Worm (Caenorhabditis elegans) whole organism, midembryonic: ENCODE results near the gene T28A11.2.

ENCODE experiments used
- T22C8.4 ChIP-seq: fragments of 200-800 bp; sonication (Bioruptor generic); IDR thresholded peaks from 2 replicates; pipeline ENCODE4 v1.3.6; 2022; ENCODE audit warnings: missing genetic modification characterization, missing compliant biosample characterization
- cog-1 ChIP-seq: sonication (generic microtip); optimal IDR thresholded peaks from 2 replicates; lab custom pipeline; 2016; ENCODE audit warnings: missing genetic modification characterization, missing compliant biosample characterization
- flt-1 ChIP-seq: fragments of 200-800 bp; sonication (Bioruptor generic); IDR thresholded peaks from 2 replicates; pipeline ENCODE4 v1.3.6; 2022; ENCODE audit warnings: missing genetic modification characterization, missing compliant biosample characterization
- klf-2 ChIP-seq: fragments of 200-800 bp; sonication (Bioruptor generic); conservative IDR thresholded peaks from 2 replicates; pipeline ENCODE4 v1.3.6; 2022; ENCODE audit warnings: missing genetic modification reagents, missing genetic modification characterization, missing compliant biosample characterization
- med-1 ChIP-seq: sonication (generic microtip); optimal IDR thresholded peaks from 2 replicates; lab custom pipeline; 2017; ENCODE audit warnings: missing genetic modification characterization, mild to moderate bottlenecking, missing compliant biosample characterization, antibody characterized with exemption, missing genetic modification reagents; ENCODE audit not compliant: insufficient read depth
- ref-1 ChIP-seq: fragments of 200-800 bp; sonication (Bioruptor generic); conservative IDR thresholded peaks from 2 replicates; pipeline ENCODE4 v1.3.6; 2022; ENCODE audit warnings: missing genetic modification reagents, missing genetic modification characterization, missing compliant biosample characterization
- tab-1 ChIP-seq: fragments of 200-800 bp; sonication (Bioruptor generic); IDR thresholded peaks from 2 replicates; pipeline ENCODE4 v1.3.6; 2022; ENCODE audit warnings: missing genetic modification characterization, missing compliant biosample characterization
- ztf-23 ChIP-seq: fragments of 200-800 bp; sonication (Bioruptor generic); IDR thresholded peaks from 2 replicates; pipeline ENCODE4 v1.3.6; 2022; ENCODE audit warnings: missing genetic modification reagents, missing genetic modification characterization, missing compliant biosample characterization
- ztf-29 ChIP-seq: fragments of 200-800 bp; sonication (Bioruptor generic); IDR thresholded peaks from 2 replicates; pipeline ENCODE4 v1.3.6; 2022; ENCODE audit warnings: missing genetic modification reagents, missing genetic modification characterization, missing compliant biosample characterization

The T28A11.2 gene

ce11 chrV:3275033-3275432, 5.1 kb upstream of the T28A11.2 start, which contains the start of gene T28A11.3:
Gene T28A11.3 (plus strand): TSS chrV:3275333.
- TF ChIP-seq T22C8.4: no peak
- TF ChIP-seq tab-1 (GFP tag; lab: Robert Waterston, UW): no peak
- TF ChIP-seq cog-1: no peak
- TF ChIP-seq flt-1 (GFP tag; lab: Robert Waterston, UW): no peak
- no peak for TF ChIP-seq ztf-23 (GFP tag; lab: Robert Waterston, UW)
- no peak for TF ChIP-seq med-1 (GFP tag; lab: Kevin White, UChicago)
- TF ChIP-seq ref-1 (GFP tag; lab: Robert Waterston, UW): no peak
- TF ChIP-seq klf-2 (GFP tag; lab: Robert Waterston, UW): no peak
- TF ChIP-seq ztf-29 (GFP tag; lab: Robert Waterston, UW): no peak

ce11 chrV:3276184-3276583, 4.0 kb upstream of the T28A11.2 start:
- TF ChIP-seq ref-1 (GFP tag; lab: Robert Waterston, UW) (no peak), ztf-29 (GFP tag; lab: Robert Waterston, UW) (no peak), cog-1 (no peak), med-1 (GFP tag; lab: Kevin White, UChicago) (no peak)

ce11 chrV:3278101-3278639, 2.0 kb upstream of the T28A11.2 start, which contains the start of gene fbxa-64:
Gene fbxa-64 (minus strand): TSS chrV:3278151.
- TF ChIP-seq flt-1 (GFP tag; lab: Robert Waterston, UW) (no peak), T22C8.4 (no peak), tab-1 (GFP tag; lab: Robert Waterston, UW) (no peak), klf-2 (GFP tag; lab: Robert Waterston, UW) (no peak), cog-1 (no peak), ref-1 (GFP tag; lab: Robert Waterston, UW) (no peak), ztf-23 (GFP tag; lab: Robert Waterston, UW) (no peak), med-1 (GFP tag; lab: Kevin White, UChicago) (no peak), ztf-29 (GFP tag; lab: Robert Waterston, UW) (no peak)

ce11 chrV:3279138-3279537, 1.0 kb upstream of the T28A11.2 start:
- TF ChIP-seq T22C8.4: no peak
- no peak for TF ChIP-seq ztf-23 (GFP tag; lab: Robert Waterston, UW)
- TF ChIP-seq med-1 (GFP tag; lab: Kevin White, UChicago): no peak
- TF ChIP-seq cog-1: no peak
- no peak for TF ChIP-seq ref-1 (GFP tag; lab: Robert Waterston, UW)
- no peak for TF ChIP-seq tab-1 (GFP tag; lab: Robert Waterston, UW)
- no peak for TF ChIP-seq klf-2 (GFP tag; lab: Robert Waterston, UW)
- no peak for TF ChIP-seq ztf-29 (GFP tag; lab: Robert Waterston, UW)
- no peak for TF ChIP-seq flt-1 (GFP tag; lab: Robert Waterston, UW)

ce11 chrV:3281523-3281922, 1.3 kb downstream of the T28A11.2 start, which contains the start of gene T28A11.25:
Gene T28A11.25 (plus strand): TSS chrV:3281823.
- TF ChIP-seq flt-1 (GFP tag; lab: Robert Waterston, UW): no peak
- TF ChIP-seq T22C8.4: no peak

- no peak for TF ChIP-seq ref-1 (GFP tag; lab: Robert Waterston, UW)
- TF ChIP-seq cog-1: no peak
- no peak for TF ChIP-seq med-1 (GFP tag; lab: Kevin White, UChicago)
- no peak for TF ChIP-seq tab-1 (GFP tag; lab: Robert Waterston, UW)
- no peak for TF ChIP-seq ztf-23 (GFP tag; lab: Robert Waterston, UW)
- no peak for TF ChIP-seq T22C8.4
These were observed 2.8 kb downstream of the T28A11.2 start, which contains the start of gene str-64 for ce11 chrV:3282957-3283356. Gene str-64 (plus strand): TSS chrV:3283257.

- TF ChIP-seq ztf-23 (GFP tag; lab: Robert Waterston, UW): 0 out of 2 replicates have a peak, but pooled peaks have one; percentile 25
- TF ChIP-seq cog-1: no peak
These were observed 4.5 kb downstream of the T28A11.2 start, which contains the start of gene F35F10.5 for ce11 chrV:3284629-3285028. Gene F35F10.5 (plus strand): TSS chrV:3284929.

ce11 chrV:3287330-3287729, 7.2 kb downstream of the T28A11.2 start, which contains the start of gene F35F10.7:
Gene F35F10.7 (minus strand): TSS chrV:3287430.
- no peak for TF ChIP-seq T22C8.4
- no peak for TF ChIP-seq flt-1 (GFP tag; lab: Robert Waterston, UW)
- TF ChIP-seq cog-1: no peak
- no peak for TF ChIP-seq klf-2 (GFP tag; lab: Robert Waterston, UW)
- no peak for TF ChIP-seq ztf-23 (GFP tag; lab: Robert Waterston, UW)
- no peak for TF ChIP-seq med-1 (GFP tag; lab: Kevin White, UChicago)

- TF ChIP-seq klf-2 (GFP tag; lab: Robert Waterston, UW) (no peak), ztf-29 (GFP tag; lab: Robert Waterston, UW) (no peak), ztf-23 (GFP tag; lab: Robert Waterston, UW) (no peak)
These were observed 8.0 kb downstream of the T28A11.2 start for ce11 chrV:3288134-3288533.

ce11 chrV:3289267-3289666, 9.1 kb downstream of the T28A11.2 start, which contains the start of gene F35F10.6:
Gene F35F10.6 (minus strand): TSS chrV:3289367.
- TF ChIP-seq flt-1 (GFP tag; lab: Robert Waterston, UW): no peak
- TF ChIP-seq cog-1: no peak
- TF ChIP-seq klf-2 (GFP tag; lab: Robert Waterston, UW): no peak
- no peak for TF ChIP-seq tab-1 (GFP tag; lab: Robert Waterston, UW)

ce11 chrV:3295368-3295767, 15.2 kb downstream of the T28A11.2 start:
- TF ChIP-seq med-1 (GFP tag; lab: Kevin White, UChicago): no peak
- TF ChIP-seq ztf-23 (GFP tag; lab: Robert Waterston, UW): no peak
- no peak for TF ChIP-seq ztf-29 (GFP tag; lab: Robert Waterston, UW)
